Fruit fly (Drosophila melanogaster) whole organism, embryonic: ENCODE results near the gene CG5080.

Experiments used
- Ada2b ChIP-seq: fragments of 200-800 bp; sonication (Bioruptor generic); IDR thresholded peaks from 2 replicates; pipeline ENCODE4 v1.3.6; 2022; ENCODE audit warnings: missing biosample characterization, missing genetic modification characterization
- BtbVII ChIP-seq: fragments of 200-800 bp; sonication (Bioruptor generic); optimal IDR thresholded peaks from 3 replicates; lab custom pipeline; 2017; ENCODE audit warnings: missing biosample characterization, mild to moderate bottlenecking, missing genetic modification characterization
- CG10274 ChIP-seq: fragments of 200-800 bp; sonication (Bioruptor generic); optimal IDR thresholded peaks from 3 replicates; lab custom pipeline; 2017; ENCODE audit warnings: missing biosample characterization, mild to moderate bottlenecking, missing genetic modification characterization
- CG10462 ChIP-seq: fragments of 200-800 bp; sonication (Bioruptor generic); optimal IDR thresholded peaks from 2 replicates; lab custom pipeline; 2016; ENCODE audit warnings: missing biosample characterization, missing genetic modification characterization
- CG10979 ChIP-seq: fragments of 200-800 bp; sonication (Bioruptor generic); optimal IDR thresholded peaks from 2 replicates; lab custom pipeline; 2018; ENCODE audit warnings: missing biosample characterization, mild to moderate bottlenecking, missing genetic modification characterization, moderate library complexity
- CG12391 ChIP-seq: fragments of 200-800 bp; sonication (Bioruptor generic); optimal IDR thresholded peaks from 3 replicates; lab custom pipeline; 2018; ENCODE audit warnings: missing biosample characterization, mild to moderate bottlenecking, missing genetic modification characterization, moderate library complexity
- CG15073 ChIP-seq: fragments of 200-800 bp; sonication (Bioruptor generic); optimal IDR thresholded peaks from 2 replicates; lab custom pipeline; 2016; ENCODE audit warnings: missing biosample characterization, missing genetic modification characterization
- CG16813 ChIP-seq: fragments of 200-800 bp; sonication (Bioruptor generic); IDR thresholded peaks from 3 replicates; pipeline ENCODE4 v1.3.6; 2022; ENCODE audit warnings: missing biosample characterization, missing genetic modification characterization; ENCODE audit not compliant: partially characterized antibody
- CG18599 ChIP-seq: fragments of 200-800 bp; sonication (Bioruptor generic); optimal IDR thresholded peaks from 3 replicates; lab custom pipeline; 2017; ENCODE audit warnings: missing biosample characterization, missing genetic modification characterization, mild to moderate bottlenecking, moderate library complexity, missing genetic modification reagents
- CG2129 ChIP-seq: fragments of 200-800 bp; sonication (Bioruptor generic); IDR thresholded peaks from 2 replicates; pipeline ENCODE4 v1.3.6; 2022; ENCODE audit warnings: missing biosample characterization, missing genetic modification characterization; ENCODE audit not compliant: partially characterized antibody
- CG2199 ChIP-seq: fragments of 200-800 bp; sonication (Bioruptor generic); IDR thresholded peaks from 3 replicates; pipeline ENCODE4 v1.3.6; 2022; ENCODE audit warnings: missing biosample characterization, missing genetic modification characterization
- CG30020 ChIP-seq: fragments of 200-800 bp; optimal IDR thresholded peaks from 2 replicates; lab custom pipeline; 2019; ENCODE audit warnings: missing biosample characterization, mild to moderate bottlenecking, missing genetic modification characterization, moderate library complexity
- CG34224 ChIP-seq: fragments of 200-800 bp; sonication (Bioruptor generic); IDR thresholded peaks from 3 replicates; pipeline ENCODE4 v1.3.6; 2022; ENCODE audit warnings: missing biosample characterization, missing genetic modification characterization; ENCODE audit not compliant: partially characterized antibody
- CG7928 ChIP-seq: fragments of 200-800 bp; sonication (Bioruptor generic); optimal IDR thresholded peaks from 2 replicates; lab custom pipeline; 2017; ENCODE audit warnings: missing biosample characterization, mild to moderate bottlenecking, missing genetic modification characterization
- CG8290 ChIP-seq, 3 experiments: fragments of 200-800 bp; sonication (Bioruptor generic); optimal IDR thresholded peaks; 2 replicates each; lab custom pipeline; 2016 to 2019; ENCODE audit warnings: missing biosample characterization in 3 of 3, missing genetic modification characterization in 3 of 3, mild to moderate bottlenecking in 2 of 3, moderate library complexity in 1 of 3
- CG9437 ChIP-seq: fragments of 200-800 bp; sonication (Bioruptor generic); optimal IDR thresholded peaks from 2 replicates; lab custom pipeline; 2018; ENCODE audit warnings: missing biosample characterization, mild to moderate bottlenecking, missing genetic modification characterization
- HmgD ChIP-seq: fragments of 200-800 bp; sonication (Bioruptor generic); optimal IDR thresholded peaks from 3 replicates; lab custom pipeline; 2016; ENCODE audit warnings: missing biosample characterization, missing genetic modification characterization
- Hmx ChIP-seq: fragments of 200-800 bp; sonication (Bioruptor generic); optimal IDR thresholded peaks from 2 replicates; lab custom pipeline; 2016; ENCODE audit warnings: missing biosample characterization, missing genetic modification characterization
- Hsf ChIP-seq: fragments of 200-800 bp; sonication (Bioruptor generic); optimal IDR thresholded peaks from 3 replicates; lab custom pipeline; 2016; ENCODE audit warnings: missing biosample characterization, missing genetic modification characterization
- Lpt ChIP-seq: fragments of >200 bp; optimal IDR thresholded peaks from 2 replicates; lab custom pipeline; 2018; ENCODE audit warnings: missing biosample characterization, missing genetic modification characterization
- Poxn ChIP-seq: fragments of 200-800 bp; sonication (Bioruptor generic); IDR thresholded peaks from 2 replicates; pipeline ENCODE4 v1.3.6; 2022; ENCODE audit warnings: missing biosample characterization, missing genetic modification characterization
- Ptx1 ChIP-seq: fragments of 200-800 bp; sonication (Bioruptor generic); IDR thresholded peaks from 2 replicates; pipeline ENCODE4 v1.3.6; 2022; ENCODE audit warnings: missing biosample characterization, missing genetic modification characterization
- Ravus ChIP-seq: fragments of 200-800 bp; sonication (Bioruptor generic); IDR thresholded peaks from 2 replicates; pipeline ENCODE4 v1.3.6; 2022; ENCODE audit warnings: missing biosample characterization, missing genetic modification characterization
- bowl ChIP-seq: fragments of 200-800 bp; sonication (Bioruptor generic); IDR thresholded peaks from 2 replicates; pipeline ENCODE4 v1.3.6; 2022; ENCODE audit warnings: missing biosample characterization, missing genetic modification characterization
- cad ChIP-seq: fragments of >200 bp; optimal IDR thresholded peaks from 2 replicates; lab custom pipeline; 2017; ENCODE audit warnings: missing biosample characterization, missing genetic modification characterization
- chinmo ChIP-seq: fragments of 200-800 bp; sonication (Bioruptor generic); IDR thresholded peaks from 4 replicates; pipeline ENCODE4 v1.3.6; 2022; ENCODE audit warnings: missing biosample characterization, missing genetic modification characterization; ENCODE audit not compliant: partially characterized antibody
- chn ChIP-seq: fragments of 200-800 bp; sonication (Bioruptor generic); optimal IDR thresholded peaks from 2 replicates; lab custom pipeline; 2016; ENCODE audit warnings: missing biosample characterization, missing genetic modification characterization
- crp ChIP-seq, 2 experiments: fragments of 200-800 bp; sonication (Bioruptor generic); optimal IDR thresholded peaks; 2 replicates in 1 of 2; 3 replicates in 1 of 2; lab custom pipeline; 2017; ENCODE audit warnings: missing biosample characterization in 2 of 2, missing genetic modification characterization in 2 of 2, mild to moderate bottlenecking in 1 of 2, moderate library complexity in 1 of 2
- dati ChIP-seq: fragments of 200-800 bp; sonication (Bioruptor generic); IDR thresholded peaks from 2 replicates; pipeline ENCODE4 v1.3.6; 2022; ENCODE audit warnings: missing biosample characterization, missing genetic modification characterization
- gce ChIP-seq: fragments of 200-800 bp; sonication (Bioruptor generic); IDR thresholded peaks from 3 replicates; pipeline ENCODE4 v1.3.6; 2022; ENCODE audit warnings: missing biosample characterization, missing genetic modification characterization
- gcm ChIP-seq: fragments of 200-800 bp; sonication (Bioruptor generic); optimal IDR thresholded peaks from 2 replicates; lab custom pipeline; 2019; ENCODE audit warnings: missing biosample characterization, mild to moderate bottlenecking, missing genetic modification characterization, moderate library complexity
- gfzf ChIP-seq: fragments of 200-800 bp; sonication (Bioruptor generic); optimal IDR thresholded peaks from 2 replicates; lab custom pipeline; 2016; ENCODE audit warnings: missing biosample characterization, mild to moderate bottlenecking, missing genetic modification characterization, moderate library complexity
- mld ChIP-seq: fragments of 200-800 bp; sonication (Bioruptor generic); IDR thresholded peaks from 3 replicates; pipeline ENCODE4 v1.3.6; 2022; ENCODE audit warnings: missing biosample characterization, missing genetic modification characterization; ENCODE audit not compliant: partially characterized antibody
- pan ChIP-seq, 4 experiments: fragments of >200 bp in 3 of 4; fragments of 200-800 bp in 1 of 4; sonication (Bioruptor generic) in 1 of 4; optimal IDR thresholded peaks in 3 of 4; IDR thresholded peaks in 1 of 4; 2 replicates each; pipeline versions ENCODE4 v1.3.6 to Lab custom; 2017 to 2022; ENCODE audit warnings: missing biosample characterization in 2 of 4, missing genetic modification characterization in 2 of 4, mixed read lengths in 1 of 4
- phol ChIP-seq: fragments of 200-800 bp; sonication (Bioruptor generic); optimal IDR thresholded peaks from 3 replicates; lab custom pipeline; 2018; ENCODE audit warnings: missing biosample characterization, mild to moderate bottlenecking, missing genetic modification characterization, moderate library complexity
- prd ChIP-seq, 3 experiments: fragments of >200 bp in 2 of 3; fragments of 200-800 bp in 1 of 3; sonication (Bioruptor generic) in 1 of 3; optimal IDR thresholded peaks in 2 of 3; IDR thresholded peaks in 1 of 3; 2 replicates in 2 of 3; 3 replicates in 1 of 3; pipeline versions ENCODE4 v1.3.6 to Lab custom; 2017 to 2022; ENCODE audit warnings: missing biosample characterization in 1 of 3, missing genetic modification characterization in 1 of 3
- salm ChIP-seq: fragments of 200-800 bp; sonication (Bioruptor generic); optimal IDR thresholded peaks from 2 replicates; lab custom pipeline; 2018; ENCODE audit warnings: missing biosample characterization, mild to moderate bottlenecking, missing genetic modification characterization
- slou ChIP-seq: fragments of 200-800 bp; sonication (Bioruptor generic); optimal IDR thresholded peaks from 3 replicates; lab custom pipeline; 2016; ENCODE audit warnings: missing biosample characterization, missing genetic modification characterization
- sqz ChIP-seq: fragments of 200-800 bp; sonication (Bioruptor generic); optimal IDR thresholded peaks from 3 replicates; lab custom pipeline; 2018; ENCODE audit warnings: missing biosample characterization, mild to moderate bottlenecking, missing genetic modification characterization
- tap ChIP-seq: fragments of 200-800 bp; optimal IDR thresholded peaks from 3 replicates; lab custom pipeline; 2019; ENCODE audit warnings: missing biosample characterization, mild to moderate bottlenecking, missing genetic modification characterization, moderate library complexity
- trem ChIP-seq: fragments of 200-800 bp; optimal IDR thresholded peaks from 3 replicates; lab custom pipeline; 2019; ENCODE audit warnings: missing biosample characterization, mild to moderate bottlenecking, missing genetic modification characterization, moderate library complexity

CG5080 gene

DNA sequence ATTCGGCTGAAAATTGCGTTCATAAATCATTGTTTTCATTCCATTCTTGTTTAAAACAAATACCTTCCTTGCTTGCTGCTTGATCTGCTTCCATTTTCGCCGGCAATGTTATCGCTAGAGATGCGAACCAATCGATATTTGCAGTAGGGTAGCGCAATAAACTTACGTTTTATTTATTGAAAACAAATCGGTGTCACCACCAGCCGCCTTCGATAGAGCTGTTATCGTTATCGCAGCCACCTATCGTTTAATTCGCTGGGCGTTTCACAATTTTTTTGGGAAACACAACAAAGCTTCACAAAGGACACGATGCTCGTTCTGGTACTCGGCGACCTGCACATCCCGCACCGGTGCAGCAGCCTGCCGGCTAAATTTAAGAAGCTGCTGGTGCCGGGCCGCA is 13.1 kb downstream of the CG5080 start, which contains the start of the genes Tfb4 and Vps29 (continued):
- TF ChIP-seq mld (GFP tag; lab: Robert Waterston, UW), result peak; percentile 96
- TF ChIP-seq phol, result peak; percentile 48
- no peak for TF ChIP-seq CG30020 (tag; lab: Kevin White, UChicago)
- no peak for TF ChIP-seq Ravus (GFP tag; lab: Robert Waterston, UW)
- TF ChIP-seq sqz (GFP tag; lab: Kevin White, UChicago), result no peak
- peak; percentile 59 for TF ChIP-seq HmgD (GFP tag; lab: Kevin White, UChicago)
- no peak for TF ChIP-seq CG9437 (GFP tag; lab: Kevin White, UChicago)
- peak; percentile 32 for TF ChIP-seq CG18599 (GFP tag; lab: Kevin White, UChicago)
- TF ChIP-seq Poxn (GFP tag; lab: Robert Waterston, UW), result no peak
- no peak for TF ChIP-seq tap (tag; lab: Kevin White, UChicago)
- no peak; the same call in 2 of the 3 replicates for TF ChIP-seq gce (GFP tag; lab: Robert Waterston, UW)
- TF ChIP-seq CG7928 (GFP tag; lab: Kevin White, UChicago), result no peak
- peak; percentile 96 for TF ChIP-seq chinmo (GFP tag; lab: Robert Waterston, UW)
- peak; percentile 99 for TF ChIP-seq CG34224 (GFP tag; lab: Robert Waterston, UW)
- TF ChIP-seq gcm, result peak; percentile 21
- TF ChIP-seq CG10274 (GFP tag; lab: Kevin White, UChicago), result no peak
- TF ChIP-seq pan (optimal IDR thresholded peaks at IDR 0.05; lab: Kevin White, UChicago), result no peak
- TF ChIP-seq pan (GFP tag; optimal IDR thresholded peaks at IDR 0.05 in 1 of 2, IDR thresholded peaks at IDR 0.05 in 1 of 2), result peak in 1 of 2 experiments; percentile 52
- no peak for TF ChIP-seq CG15073 (GFP tag; lab: Kevin White, UChicago)
- TF ChIP-seq CG10462 (GFP tag; lab: Kevin White, UChicago), result no peak
- TF ChIP-seq trem (tag; lab: Kevin White, UChicago), result peak; percentile 61
- TF ChIP-seq prd (optimal IDR thresholded peaks at IDR 0.05; lab: Kevin White, UChicago), result no peak
- peak; percentile 31; the same call in 1 of the 3 replicates for TF ChIP-seq prd (GFP tag; IDR thresholded peaks at IDR 0.05; lab: Robert Waterston, UW)
- TF ChIP-seq Lpt (GFP tag; lab: Kevin White, UChicago), result no peak
- no peak for TF ChIP-seq gfzf
- peak; percentile 47; the same call in 1 of the 2 replicates for TF ChIP-seq Ada2b (GFP tag; lab: Robert Waterston, UW)
- no peak for TF ChIP-seq CG2199 (GFP tag; lab: Robert Waterston, UW)
- no peak for TF ChIP-seq CG8290 (GFP tag; optimal IDR thresholded peaks at IDR 0.05; lab: Kevin White, UChicago)
- no peak for TF ChIP-seq CG8290 (tag; optimal IDR thresholded peaks at IDR 0.05; lab: Kevin White, UChicago)
- TF ChIP-seq BtbVII (GFP tag; lab: Kevin White, UChicago), result no peak
- no peak for TF ChIP-seq salm (tag; lab: Kevin White, UChicago)
- TF ChIP-seq CG16813, result peak; percentile 90
- peak; percentile 43 for TF ChIP-seq CG12391 (tag; lab: Kevin White, UChicago)
- no peak for TF ChIP-seq cad (GFP tag; lab: Kevin White, UChicago)
- TF ChIP-seq Ptx1, result no peak
- no peak for TF ChIP-seq slou (GFP tag; lab: Kevin White, UChicago)
- TF ChIP-seq Hmx (GFP tag; lab: Kevin White, UChicago), result no peak
- peak; percentile 35 for TF ChIP-seq CG10979 (tag; lab: Kevin White, UChicago)
- TF ChIP-seq Hsf (GFP tag; lab: Kevin White, UChicago), result peak; percentile 54
- TF ChIP-seq dati (GFP tag; lab: Robert Waterston, UW), result no peak
- TF ChIP-seq bowl (GFP tag; lab: Robert Waterston, UW), result peak; percentile 16; the same call in 1 of the 2 replicates
- peak; percentile 70 for TF ChIP-seq CG2129 (GFP tag; lab: Robert Waterston, UW)
- TF ChIP-seq crp (GFP tag; optimal IDR thresholded peaks at IDR 0.05; lab: Kevin White, UChicago), result peak in 1 of 2 experiments; percentile 61
- TF ChIP-seq chn (GFP tag; lab: Kevin White, UChicago), result peak; percentile 55
